Worm (Caenorhabditis elegans) whole organism, early embryonic: ENCODE measurements around the gene Y59A8B.24.

Experiments used
- B0310.2 ChIP-seq: sonication (generic microtip); optimal IDR thresholded peaks from 2 replicates; lab custom pipeline; 2016; ENCODE audit warnings: mild to moderate bottlenecking, missing genetic modification characterization, missing compliant biosample characterization
- F13C5.2 ChIP-seq: sonication (generic microtip); optimal IDR thresholded peaks from 2 replicates; lab custom pipeline; 2017; ENCODE audit warnings: mild to moderate bottlenecking, missing genetic modification characterization, inconsistent platforms, missing compliant biosample characterization
- aly-1 ChIP-seq: sonication (generic microtip); optimal IDR thresholded peaks from 2 replicates; lab custom pipeline; 2016; ENCODE audit warnings: missing genetic modification characterization, missing compliant biosample characterization
- ama-1 ChIP-seq: fragments of 150-350 bp; optimal IDR thresholded peaks from 2 replicates; lab custom pipeline; 2014
- ceh-13 ChIP-seq: fragments of 200-800 bp; sonication (Bioruptor generic); optimal IDR thresholded peaks from 2 replicates; lab custom pipeline; 2018; ENCODE audit warnings: mild to moderate bottlenecking, missing genetic modification characterization, missing compliant biosample characterization
- flt-1 ChIP-seq: fragments of 200-800 bp; sonication (Bioruptor generic); IDR thresholded peaks from 2 replicates; pipeline ENCODE4 v1.3.6; 2022; ENCODE audit warnings: missing genetic modification characterization, missing compliant biosample characterization
- hmbx-1 ChIP-seq: sonication (generic microtip); optimal IDR thresholded peaks from 2 replicates; lab custom pipeline; 2016; ENCODE audit warnings: mild to moderate bottlenecking, missing genetic modification characterization, missing compliant biosample characterization
- hnd-1 ChIP-seq: sonication (generic microtip); optimal IDR thresholded peaks from 2 replicates; lab custom pipeline; 2016; ENCODE audit warnings: missing genetic modification characterization, missing compliant biosample characterization
- pes-1 ChIP-seq: fragments of 200-800 bp; sonication (Bioruptor generic); IDR thresholded peaks from 2 replicates; pipeline ENCODE4 v1.3.6; 2022; ENCODE audit warnings: missing genetic modification reagents, missing genetic modification characterization, missing compliant biosample characterization
- scrt-1 ChIP-seq: fragments of 200-800 bp; sonication (Bioruptor generic); IDR thresholded peaks from 2 replicates; pipeline ENCODE4 v1.3.6; 2022; ENCODE audit warnings: missing genetic modification characterization, missing compliant biosample characterization

- TF ChIP-seq scrt-1 (GFP tag; lab: Robert Waterston, UW): no peak
- TF ChIP-seq ama-1 (lab: Kevin White, UChicago): no peak
- TF ChIP-seq hmbx-1 (tag; lab: Kevin White, UChicago): no peak
- TF ChIP-seq B0310.2 (tag; lab: Kevin White, UChicago): no peak
- TF ChIP-seq pes-1 (GFP tag; lab: Robert Waterston, UW): no peak
- TF ChIP-seq aly-1 (tag; lab: Kevin White, UChicago): no peak
- no peak for TF ChIP-seq ceh-13 (GFP tag; lab: Kevin White, UChicago)
- no peak for TF ChIP-seq hnd-1 (tag; lab: Kevin White, UChicago)
- no peak for TF ChIP-seq flt-1 (GFP tag; lab: Robert Waterston, UW)
- no peak for TF ChIP-seq F13C5.2
Observed at ce11 chrV:17948036-17948691, 3.6 kb upstream of the Y59A8B.24 start.
